Worm (Caenorhabditis elegans): ENCODE data around the gene mig-22.
A peak's percentile ranks its signal among the peaks of the same experiment; 100 is the strongest.

- peak; percentile 14 for TF ChIP-seq zip-5 (tag; optimal IDR thresholded peaks at IDR 0.05)
- TF ChIP-seq K09A11.1 (tag; optimal IDR thresholded peaks at IDR 0.05; ENCODE audit: insufficient read depth), result peak; percentile 47
- no peak for TF ChIP-seq madf-2 (tag; optimal IDR thresholded peaks at IDR 0.05)
Measured at ce11 chrIII:8799964-8800795, 33.0 kb upstream of the mig-22 start, which contains the start of gene F54F2.6.
